Fruit fly (Drosophila melanogaster) whole organism, wandering third instar larva: ENCODE data around the gene CG33635.
A peak's percentile ranks its signal among the peaks of the same experiment; 100 is the strongest.

Experiments used
- Abd-B ChIP-seq: fragments of >200 bp; optimal IDR thresholded peaks from 2 replicates; lab custom pipeline; 2017; ENCODE audit warnings: missing biosample characterization, missing genetic modification characterization
- CG32264 ChIP-seq: fragments of 200-800 bp; sonication (Bioruptor generic); optimal IDR thresholded peaks from 2 replicates; lab custom pipeline; 2016; ENCODE audit warnings: missing biosample characterization, missing genetic modification characterization
- CG9705 ChIP-seq: fragments of 200-800 bp; sonication (Bioruptor generic); optimal IDR thresholded peaks from 2 replicates; lab custom pipeline; 2018; ENCODE audit warnings: missing biosample characterization, mild to moderate bottlenecking, missing genetic modification characterization
- CrebA ChIP-seq: fragments of 200-800 bp; sonication (Bioruptor generic); optimal IDR thresholded peaks from 2 replicates; lab custom pipeline; 2016; ENCODE audit warnings: missing biosample characterization, mild to moderate bottlenecking, missing genetic modification characterization, borderline replicate concordance
- Dfd ChIP-seq: fragments of >200 bp; optimal IDR thresholded peaks from 2 replicates; lab custom pipeline; 2017; ENCODE audit warnings: missing biosample characterization, missing genetic modification characterization
- Dif ChIP-seq: fragments of 200-275, 200-300 bp; sonication (Bioruptor generic); optimal IDR thresholded peaks from 2 replicates; lab custom pipeline; 2018; ENCODE audit warnings: missing biosample characterization, missing genetic modification characterization; ENCODE audit not compliant: partially characterized antibody
- GATAd ChIP-seq: sonication (Bioruptor generic); optimal IDR thresholded peaks from 2 replicates; lab custom pipeline; 2016; ENCODE audit warnings: missing biosample characterization, missing genetic modification characterization
- HLH106 ChIP-seq: fragments of 200-800 bp; optimal IDR thresholded peaks from 3 replicates; lab custom pipeline; 2019; ENCODE audit warnings: missing biosample characterization, mild to moderate bottlenecking, missing genetic modification characterization, moderate library complexity
- Hnf4 ChIP-seq: fragments of 200-800 bp; sonication (Bioruptor generic); optimal IDR thresholded peaks from 2 replicates; lab custom pipeline; 2016; ENCODE audit warnings: missing biosample characterization, mild to moderate bottlenecking, missing genetic modification characterization
- Hr78 ChIP-seq: fragments of >200 bp; optimal IDR thresholded peaks from 2 replicates; lab custom pipeline; 2017; ENCODE audit warnings: missing biosample characterization, missing genetic modification characterization
- Hr83 ChIP-seq: fragments of 200-300 bp; sonication (Bioruptor generic); optimal IDR thresholded peaks from 2 replicates; lab custom pipeline; 2016; ENCODE audit warnings: missing biosample characterization, mild to moderate bottlenecking, missing genetic modification characterization, moderate library complexity; ENCODE audit not compliant: poor library complexity, severe bottlenecking
- Jra ChIP-seq: sonication (Bioruptor generic); optimal IDR thresholded peaks from 2 replicates; lab custom pipeline; 2016; ENCODE audit warnings: missing biosample characterization, missing genetic modification characterization
- Mio ChIP-seq: sonication (Bioruptor generic); optimal IDR thresholded peaks from 2 replicates; lab custom pipeline; 2016; ENCODE audit warnings: missing biosample characterization, missing genetic modification characterization
- OdsH ChIP-seq: fragments of 200-800 bp; sonication (Bioruptor generic); optimal IDR thresholded peaks from 2 replicates; lab custom pipeline; 2016; ENCODE audit warnings: missing biosample characterization, mild to moderate bottlenecking, missing genetic modification characterization
- Rel ChIP-seq, 2 experiments: fragments of 200-800 bp; sonication (Bioruptor generic) in 1 of 2; optimal IDR thresholded peaks; 2 replicates in 1 of 2; 3 replicates in 1 of 2; lab custom pipeline; 2016 to 2019; ENCODE audit warnings: mild to moderate bottlenecking in 2 of 2, missing biosample characterization in 2 of 2, missing genetic modification characterization in 2 of 2, moderate library complexity in 1 of 2
- Sp1 ChIP-seq: fragments of 200-800 bp; sonication (Bioruptor generic); optimal IDR thresholded peaks from 3 replicates; lab custom pipeline; 2019; ENCODE audit warnings: missing biosample characterization, mild to moderate bottlenecking, missing genetic modification characterization, moderate library complexity
- Vsx2 ChIP-seq: fragments of 200-300, 225-300 bp; sonication (Bioruptor generic); optimal IDR thresholded peaks from 2 replicates; lab custom pipeline; 2018; ENCODE audit warnings: missing biosample characterization, missing genetic modification characterization; ENCODE audit not compliant: partially characterized antibody
- br ChIP-seq: fragments of 200-800 bp; sonication (Bioruptor generic); optimal IDR thresholded peaks from 2 replicates; lab custom pipeline; 2016; ENCODE audit warnings: missing biosample characterization, missing genetic modification characterization
- brk ChIP-seq: fragments of 200-800 bp; sonication (Bioruptor generic); optimal IDR thresholded peaks from 2 replicates; lab custom pipeline; 2016; ENCODE audit warnings: missing biosample characterization, mild to moderate bottlenecking, missing genetic modification characterization
- dl ChIP-seq, 2 experiments: fragments of 175-275, 200-275 bp in 1 of 2; fragments of 200-275 bp in 1 of 2; sonication (Bioruptor generic); optimal IDR thresholded peaks; lab custom pipeline; 2018; ENCODE audit warnings: mild to moderate bottlenecking in 2 of 2, missing biosample characterization in 2 of 2, missing genetic modification characterization in 2 of 2, moderate library complexity in 2 of 2; ENCODE audit not compliant: partially characterized antibody in 2 of 2, insufficient read depth in 1 of 2
- dsf ChIP-seq: sonication (Bioruptor generic); optimal IDR thresholded peaks from 2 replicates; lab custom pipeline; 2016; ENCODE audit warnings: missing biosample characterization, missing genetic modification characterization, borderline replicate concordance
- ey ChIP-seq: fragments of 200-800 bp; sonication (Bioruptor generic); optimal IDR thresholded peaks from 2 replicates; lab custom pipeline; 2016; ENCODE audit warnings: missing biosample characterization, missing genetic modification characterization
- foxo ChIP-seq, 2 experiments: fragments of 200-800 bp; sonication (Bioruptor generic); optimal IDR thresholded peaks; 2 replicates in 1 of 2; 3 replicates in 1 of 2; lab custom pipeline; 2016 to 2017; ENCODE audit warnings: missing biosample characterization in 2 of 2, missing genetic modification characterization in 2 of 2
- fru ChIP-seq: fragments of 200-800 bp; sonication (Bioruptor generic); optimal IDR thresholded peaks from 3 replicates; lab custom pipeline; 2016; ENCODE audit warnings: missing biosample characterization, mild to moderate bottlenecking, missing genetic modification characterization
- h ChIP-seq: fragments of 200-800 bp; sonication (Bioruptor generic); optimal IDR thresholded peaks from 3 replicates; lab custom pipeline; 2016; ENCODE audit warnings: missing biosample characterization, mild to moderate bottlenecking, missing genetic modification characterization
- jim ChIP-seq: fragments of 175-275, 200-325 bp; sonication (Bioruptor generic); optimal IDR thresholded peaks from 2 replicates; lab custom pipeline; 2016; ENCODE audit warnings: missing biosample characterization, mild to moderate bottlenecking, missing genetic modification characterization
- lola ChIP-seq: fragments of >200 bp; optimal IDR thresholded peaks from 2 replicates; lab custom pipeline; 2017; ENCODE audit warnings: missing biosample characterization, missing genetic modification characterization
- pan ChIP-seq: fragments of >200 bp; optimal IDR thresholded peaks from 2 replicates; lab custom pipeline; 2017
- psq ChIP-seq: fragments of 200-800 bp; sonication (Bioruptor generic); optimal IDR thresholded peaks from 3 replicates; lab custom pipeline; 2017; ENCODE audit warnings: missing biosample characterization, mild to moderate bottlenecking, missing genetic modification characterization, moderate library complexity
- rgr ChIP-seq: fragments of 200-800 bp; sonication (Bioruptor generic); optimal IDR thresholded peaks from 3 replicates; lab custom pipeline; 2016; ENCODE audit warnings: missing biosample characterization, mild to moderate bottlenecking, missing genetic modification characterization
- sage ChIP-seq: fragments of 200-800 bp; sonication (Bioruptor generic); optimal IDR thresholded peaks from 2 replicates; lab custom pipeline; 2016; ENCODE audit warnings: missing biosample characterization, mild to moderate bottlenecking, missing genetic modification characterization
- sv ChIP-seq: fragments of 200-800 bp; sonication (Bioruptor generic); optimal IDR thresholded peaks from 3 replicates; lab custom pipeline; 2016; ENCODE audit warnings: missing biosample characterization, missing genetic modification characterization
- tai ChIP-seq: sonication (Bioruptor generic); optimal IDR thresholded peaks from 2 replicates; lab custom pipeline; 2016; ENCODE audit warnings: missing biosample characterization, missing genetic modification characterization
- usp ChIP-seq: fragments of >200 bp; optimal IDR thresholded peaks from 2 replicates; lab custom pipeline; 2017; ENCODE audit warnings: missing biosample characterization, missing genetic modification characterization

The CG33635 gene

DNA sequence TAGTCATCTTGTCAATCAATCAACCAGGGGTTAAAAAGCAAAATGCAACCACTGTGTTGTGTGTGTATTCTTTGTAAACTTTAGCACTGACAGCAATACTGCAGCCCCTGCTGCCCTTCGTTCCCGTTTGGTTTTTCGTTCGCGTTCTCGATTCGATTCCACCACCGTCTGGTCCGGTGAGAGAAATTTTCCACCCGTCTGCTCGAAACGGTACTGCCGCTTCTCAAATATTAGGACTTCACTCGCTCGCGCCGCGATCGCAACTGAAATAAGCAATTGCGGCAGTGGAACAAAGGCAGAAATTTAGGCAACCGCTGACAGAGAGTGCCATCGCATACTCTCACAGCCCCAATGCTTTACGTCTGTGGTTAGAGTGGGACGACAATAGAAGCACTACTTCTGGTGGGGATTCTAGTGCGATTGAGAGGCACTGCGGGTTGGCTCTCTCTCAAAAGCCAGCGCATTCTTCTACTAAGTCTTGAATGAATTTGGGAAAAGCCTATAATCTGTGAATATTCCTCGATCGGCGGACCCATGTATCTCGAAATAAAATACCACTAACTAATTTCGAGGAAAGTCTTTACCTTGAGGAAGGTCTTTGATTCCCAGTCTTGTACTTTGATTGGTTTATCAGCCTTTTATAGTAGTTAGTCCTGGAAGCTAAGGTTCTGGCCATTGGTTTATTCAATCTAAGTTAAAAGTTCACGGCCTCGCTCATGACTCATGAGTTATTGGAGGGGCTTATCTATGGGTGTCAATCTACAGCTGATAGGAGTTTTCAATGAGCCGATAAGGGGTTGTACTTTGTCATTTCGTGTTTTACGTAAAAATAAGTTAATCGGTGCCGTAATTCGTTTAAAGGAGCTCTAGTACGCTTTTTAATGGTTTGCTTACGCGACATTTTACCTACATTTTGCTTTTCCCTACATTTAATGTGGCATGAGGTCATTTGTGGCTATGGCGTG lies 29.2 kb downstream of the CG33635 start:
- TF ChIP-seq ey = peak; percentile 10
- peak; percentile 39 for TF ChIP-seq HLH106
- TF ChIP-seq CrebA (GFP tag; lab: Kevin White, UChicago) = no peak
- TF ChIP-seq psq (GFP tag; lab: Kevin White, UChicago) = peak; percentile 19
- peak; percentile 46 to 92 for TF ChIP-seq dl (GFP tag; optimal IDR thresholded peaks at IDR 0.05; lab: Kevin White, UChicago; ENCODE audit: insufficient read depth in 1 of 2, partially characterized antibody in 2 of 2)
- peak; percentile 58 for TF ChIP-seq brk (GFP tag; lab: Kevin White, UChicago)
- TF ChIP-seq Dfd = no peak
- peak; percentile 95 for TF ChIP-seq Vsx2
- TF ChIP-seq rgr = peak; percentile 72
- peak; percentile 53 for TF ChIP-seq jim (GFP tag; lab: Kevin White, UChicago)
- peak; percentile 71 for TF ChIP-seq Sp1
- TF ChIP-seq Hnf4 (GFP tag; lab: Kevin White, UChicago) = peak; percentile 90
- peak; percentile 24 for TF ChIP-seq CG32264 (GFP tag; lab: Kevin White, UChicago)
- TF ChIP-seq dsf (GFP tag; lab: Kevin White, UChicago) = no peak
- TF ChIP-seq fru (GFP tag; lab: Kevin White, UChicago) = peak; percentile 69
- peak; percentile 42 for TF ChIP-seq tai (GFP tag; lab: Kevin White, UChicago)
- no peak for TF ChIP-seq sage
- TF ChIP-seq Rel (GFP tag; optimal IDR thresholded peaks at IDR 0.05; lab: Kevin White, UChicago) = peak; percentile 45
- TF ChIP-seq Rel (tag; optimal IDR thresholded peaks at IDR 0.05; lab: Kevin White, UChicago) = peak; percentile 78
- peak; percentile 97 for TF ChIP-seq Dif (GFP tag; lab: Kevin White, UChicago)
- peak; percentile 51 for TF ChIP-seq OdsH (GFP tag; lab: Kevin White, UChicago)
- TF ChIP-seq Hr83 = peak; percentile 94
- TF ChIP-seq foxo (GFP tag; optimal IDR thresholded peaks at IDR 0.05; lab: Kevin White, UChicago) = peak; percentile 50
- TF ChIP-seq h (GFP tag; lab: Kevin White, UChicago) = peak; percentile 88
- no peak for TF ChIP-seq usp
- peak; percentile 87 for TF ChIP-seq Jra
- TF ChIP-seq lola (GFP tag; lab: Kevin White, UChicago) = no peak
- TF ChIP-seq br (GFP tag; lab: Kevin White, UChicago) = peak; percentile 77

DNA sequence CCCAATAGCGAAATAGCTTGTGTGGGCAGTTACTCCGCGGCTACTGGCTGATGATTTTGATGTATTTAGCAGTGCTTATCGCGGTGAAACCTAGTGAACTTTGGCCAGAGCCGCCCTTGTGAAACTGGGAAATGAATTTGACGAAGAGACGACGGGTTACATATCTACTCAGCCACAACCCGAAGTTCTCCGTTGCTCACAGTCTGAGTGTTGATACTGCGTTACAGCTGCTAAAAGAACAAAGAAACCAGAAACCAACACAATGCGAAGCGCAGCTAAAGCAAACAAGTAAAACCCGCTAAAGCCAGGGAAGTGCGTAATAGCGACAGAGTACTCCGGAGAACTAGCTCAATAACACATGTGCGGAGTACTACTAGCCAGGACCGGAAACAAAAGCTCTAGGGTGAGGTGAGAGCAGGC lies 30.2 kb downstream of the CG33635 start:
- TF ChIP-seq jim (GFP tag; lab: Kevin White, UChicago) (no peak), sv (GFP tag; lab: Kevin White, UChicago) (no peak), Vsx2 (no peak), rgr (peak; percentile 5), pan (lab: Kevin White, UChicago) (no peak), CG32264 (GFP tag; lab: Kevin White, UChicago) (no peak), GATAd (GFP tag; lab: Kevin White, UChicago) (no peak), CG9705 (GFP tag; lab: Kevin White, UChicago) (no peak), Dfd (no peak), fru (GFP tag; lab: Kevin White, UChicago) (no peak), tai (GFP tag; lab: Kevin White, UChicago) (no peak), h (GFP tag; lab: Kevin White, UChicago) (peak; percentile 16), Mio (GFP tag; lab: Kevin White, UChicago) (no peak), Sp1 (no peak), Hr83 (peak; percentile 67), br (GFP tag; lab: Kevin White, UChicago) (peak; percentile 13), brk (GFP tag; lab: Kevin White, UChicago) (no peak), psq (GFP tag; lab: Kevin White, UChicago) (no peak), lola (GFP tag; lab: Kevin White, UChicago) (no peak), dsf (GFP tag; lab: Kevin White, UChicago) (no peak), sage (no peak), Hr78 (no peak), OdsH (GFP tag; lab: Kevin White, UChicago) (peak; percentile 17), CrebA (GFP tag; lab: Kevin White, UChicago) (no peak), Abd-B (GFP tag; lab: Kevin White, UChicago) (no peak)
